Fruit fly (Drosophila melanogaster) whole organism, wandering third instar larva: Measurements from ENCODE around the gene mol.
A peak's percentile ranks its signal among the peaks of the same experiment; 100 is the strongest.

Experiments used
- Abd-B ChIP-seq: fragments of >200 bp; optimal IDR thresholded peaks from 2 replicates; lab custom pipeline; 2017; ENCODE audit warnings: missing biosample characterization, missing genetic modification characterization
- CG32264 ChIP-seq: fragments of 200-800 bp; sonication (Bioruptor generic); optimal IDR thresholded peaks from 2 replicates; lab custom pipeline; 2016; ENCODE audit warnings: missing biosample characterization, missing genetic modification characterization
- CG9705 ChIP-seq: fragments of 200-800 bp; sonication (Bioruptor generic); optimal IDR thresholded peaks from 2 replicates; lab custom pipeline; 2018; ENCODE audit warnings: missing biosample characterization, mild to moderate bottlenecking, missing genetic modification characterization
- CrebA ChIP-seq: fragments of 200-800 bp; sonication (Bioruptor generic); optimal IDR thresholded peaks from 2 replicates; lab custom pipeline; 2016; ENCODE audit warnings: missing biosample characterization, mild to moderate bottlenecking, missing genetic modification characterization, borderline replicate concordance
- Dfd ChIP-seq: fragments of >200 bp; optimal IDR thresholded peaks from 2 replicates; lab custom pipeline; 2017; ENCODE audit warnings: missing biosample characterization, missing genetic modification characterization
- Dif ChIP-seq: fragments of 200-275, 200-300 bp; sonication (Bioruptor generic); optimal IDR thresholded peaks from 2 replicates; lab custom pipeline; 2018; ENCODE audit warnings: missing biosample characterization, missing genetic modification characterization; ENCODE audit not compliant: partially characterized antibody
- Hr78 ChIP-seq: fragments of >200 bp; optimal IDR thresholded peaks from 2 replicates; lab custom pipeline; 2017; ENCODE audit warnings: missing biosample characterization, missing genetic modification characterization
- Hr83 ChIP-seq: fragments of 200-300 bp; sonication (Bioruptor generic); optimal IDR thresholded peaks from 2 replicates; lab custom pipeline; 2016; ENCODE audit warnings: missing biosample characterization, mild to moderate bottlenecking, missing genetic modification characterization, moderate library complexity; ENCODE audit not compliant: poor library complexity, severe bottlenecking
- Jra ChIP-seq: sonication (Bioruptor generic); optimal IDR thresholded peaks from 2 replicates; lab custom pipeline; 2016; ENCODE audit warnings: missing biosample characterization, missing genetic modification characterization
- Mio ChIP-seq: sonication (Bioruptor generic); optimal IDR thresholded peaks from 2 replicates; lab custom pipeline; 2016; ENCODE audit warnings: missing biosample characterization, missing genetic modification characterization
- Myc ChIP-seq: fragments of >200 bp; optimal IDR thresholded peaks from 2 replicates; lab custom pipeline; 2017
- Rel ChIP-seq, 2 experiments: fragments of 200-800 bp; sonication (Bioruptor generic) in 1 of 2; optimal IDR thresholded peaks; 2 replicates in 1 of 2; 3 replicates in 1 of 2; lab custom pipeline; 2016 to 2019; ENCODE audit warnings: mild to moderate bottlenecking in 2 of 2, missing biosample characterization in 2 of 2, missing genetic modification characterization in 2 of 2, moderate library complexity in 1 of 2
- Sp1 ChIP-seq: fragments of 200-800 bp; sonication (Bioruptor generic); optimal IDR thresholded peaks from 3 replicates; lab custom pipeline; 2019; ENCODE audit warnings: missing biosample characterization, mild to moderate bottlenecking, missing genetic modification characterization, moderate library complexity
- Vsx2 ChIP-seq: fragments of 200-300, 225-300 bp; sonication (Bioruptor generic); optimal IDR thresholded peaks from 2 replicates; lab custom pipeline; 2018; ENCODE audit warnings: missing biosample characterization, missing genetic modification characterization; ENCODE audit not compliant: partially characterized antibody
- br ChIP-seq: fragments of 200-800 bp; sonication (Bioruptor generic); optimal IDR thresholded peaks from 2 replicates; lab custom pipeline; 2016; ENCODE audit warnings: missing biosample characterization, missing genetic modification characterization
- brk ChIP-seq: fragments of 200-800 bp; sonication (Bioruptor generic); optimal IDR thresholded peaks from 2 replicates; lab custom pipeline; 2016; ENCODE audit warnings: missing biosample characterization, mild to moderate bottlenecking, missing genetic modification characterization
- dl ChIP-seq, 2 experiments: fragments of 175-275, 200-275 bp in 1 of 2; fragments of 200-275 bp in 1 of 2; sonication (Bioruptor generic); optimal IDR thresholded peaks; lab custom pipeline; 2018; ENCODE audit warnings: mild to moderate bottlenecking in 2 of 2, missing biosample characterization in 2 of 2, missing genetic modification characterization in 2 of 2, moderate library complexity in 2 of 2; ENCODE audit not compliant: partially characterized antibody in 2 of 2, insufficient read depth in 1 of 2
- dmrt93B ChIP-seq: fragments of 200-800 bp; sonication (Bioruptor generic); optimal IDR thresholded peaks from 2 replicates; lab custom pipeline; 2018; ENCODE audit warnings: missing biosample characterization, mild to moderate bottlenecking, missing genetic modification characterization
- dsf ChIP-seq: sonication (Bioruptor generic); optimal IDR thresholded peaks from 2 replicates; lab custom pipeline; 2016; ENCODE audit warnings: missing biosample characterization, missing genetic modification characterization, borderline replicate concordance
- ey ChIP-seq: fragments of 200-800 bp; sonication (Bioruptor generic); optimal IDR thresholded peaks from 2 replicates; lab custom pipeline; 2016; ENCODE audit warnings: missing biosample characterization, missing genetic modification characterization
- foxo ChIP-seq, 2 experiments: fragments of 200-800 bp; sonication (Bioruptor generic); optimal IDR thresholded peaks; 2 replicates in 1 of 2; 3 replicates in 1 of 2; lab custom pipeline; 2016 to 2017; ENCODE audit warnings: missing biosample characterization in 2 of 2, missing genetic modification characterization in 2 of 2
- fru ChIP-seq: fragments of 200-800 bp; sonication (Bioruptor generic); optimal IDR thresholded peaks from 3 replicates; lab custom pipeline; 2016; ENCODE audit warnings: missing biosample characterization, mild to moderate bottlenecking, missing genetic modification characterization
- h ChIP-seq: fragments of 200-800 bp; sonication (Bioruptor generic); optimal IDR thresholded peaks from 3 replicates; lab custom pipeline; 2016; ENCODE audit warnings: missing biosample characterization, mild to moderate bottlenecking, missing genetic modification characterization
- jim ChIP-seq: fragments of 175-275, 200-325 bp; sonication (Bioruptor generic); optimal IDR thresholded peaks from 2 replicates; lab custom pipeline; 2016; ENCODE audit warnings: missing biosample characterization, mild to moderate bottlenecking, missing genetic modification characterization
- lola ChIP-seq: fragments of >200 bp; optimal IDR thresholded peaks from 2 replicates; lab custom pipeline; 2017; ENCODE audit warnings: missing biosample characterization, missing genetic modification characterization
- psq ChIP-seq: fragments of 200-800 bp; sonication (Bioruptor generic); optimal IDR thresholded peaks from 3 replicates; lab custom pipeline; 2017; ENCODE audit warnings: missing biosample characterization, mild to moderate bottlenecking, missing genetic modification characterization, moderate library complexity
- rgr ChIP-seq: fragments of 200-800 bp; sonication (Bioruptor generic); optimal IDR thresholded peaks from 3 replicates; lab custom pipeline; 2016; ENCODE audit warnings: missing biosample characterization, mild to moderate bottlenecking, missing genetic modification characterization
- sage ChIP-seq: fragments of 200-800 bp; sonication (Bioruptor generic); optimal IDR thresholded peaks from 2 replicates; lab custom pipeline; 2016; ENCODE audit warnings: missing biosample characterization, mild to moderate bottlenecking, missing genetic modification characterization
- tai ChIP-seq: sonication (Bioruptor generic); optimal IDR thresholded peaks from 2 replicates; lab custom pipeline; 2016; ENCODE audit warnings: missing biosample characterization, missing genetic modification characterization
- usp ChIP-seq: fragments of >200 bp; optimal IDR thresholded peaks from 2 replicates; lab custom pipeline; 2017; ENCODE audit warnings: missing biosample characterization, missing genetic modification characterization
- woc ChIP-seq: sonication (Bioruptor generic); optimal IDR thresholded peaks from 2 replicates; lab custom pipeline; 2016; ENCODE audit warnings: missing biosample characterization, mild to moderate bottlenecking, missing genetic modification characterization

mol gene

dm6 chr2L:14997370-14997769 is at the start of gene mol:
TSS of gene mol (minus strand) at chr2L:14997559.
- TF ChIP-seq jim (GFP tag; lab: Kevin White, UChicago) (peak; percentile 50), Vsx2 (GFP tag; lab: Kevin White, UChicago) (peak; percentile 14), Sp1 (GFP tag; lab: Kevin White, UChicago) (no peak), CG9705 (no peak), ey (no peak), Dif (GFP tag; lab: Kevin White, UChicago) (peak; percentile 57), dsf (GFP tag; lab: Kevin White, UChicago) (no peak), dl (GFP tag; optimal IDR thresholded peaks at IDR 0.05; lab: Kevin White, UChicago; ENCODE audit: insufficient read depth in 1 of 2, partially characterized antibody in 2 of 2) (peak; percentile 14 to 27), Hr83 (peak; percentile 16)

dm6 chr2L:15043718-15044117 is 46.4 kb upstream of the mol start:
- TF ChIP-seq tai, result no peak
- TF ChIP-seq sage, result no peak
- TF ChIP-seq woc (GFP tag; lab: Kevin White, UChicago), result no peak
- TF ChIP-seq br (GFP tag; lab: Kevin White, UChicago), result no peak
- no peak for TF ChIP-seq Jra (GFP tag; lab: Kevin White, UChicago)
- no peak for TF ChIP-seq Mio
- no peak for TF ChIP-seq brk
- no peak for TF ChIP-seq Abd-B
- no peak for TF ChIP-seq Dif (GFP tag; lab: Kevin White, UChicago)
- no peak for TF ChIP-seq jim (GFP tag; lab: Kevin White, UChicago)
- no peak for TF ChIP-seq Sp1 (GFP tag; lab: Kevin White, UChicago)
- TF ChIP-seq CrebA (GFP tag; lab: Kevin White, UChicago), result no peak
- TF ChIP-seq Vsx2 (GFP tag; lab: Kevin White, UChicago), result no peak
- no peak for TF ChIP-seq fru (GFP tag; lab: Kevin White, UChicago)
- no peak for TF ChIP-seq Dfd (GFP tag; lab: Kevin White, UChicago)
- no peak for TF ChIP-seq foxo (GFP tag; optimal IDR thresholded peaks at IDR 0.05; lab: Kevin White, UChicago)
- TF ChIP-seq dl (GFP tag; optimal IDR thresholded peaks at IDR 0.05; lab: Kevin White, UChicago; ENCODE audit: insufficient read depth in 1 of 2, partially characterized antibody in 2 of 2), result no peak
- TF ChIP-seq CG32264 (GFP tag; lab: Kevin White, UChicago), result no peak

DNA sequence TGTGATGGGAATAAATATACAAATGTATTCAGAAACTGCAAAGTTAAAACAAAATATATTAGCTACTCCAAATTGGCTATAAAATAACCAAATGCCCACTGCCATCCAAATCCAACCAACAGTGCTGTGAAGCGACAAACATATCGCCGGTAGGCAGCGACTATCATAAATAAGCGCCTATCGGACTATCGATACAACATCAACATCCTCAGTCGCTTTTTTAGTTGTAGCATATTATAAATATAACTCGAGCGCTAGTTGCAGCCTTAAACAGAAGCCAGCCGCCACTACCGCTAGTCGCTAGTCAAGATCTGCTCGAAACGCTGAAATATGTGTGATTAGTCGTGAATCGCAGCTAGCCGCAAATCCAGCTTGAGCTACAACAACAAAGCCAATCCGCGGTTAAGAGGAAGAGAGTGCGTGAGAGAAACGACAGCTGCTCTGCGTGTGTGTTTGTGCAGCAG is 42.0 kb upstream of the mol start:
- TF ChIP-seq sage (peak; percentile 25), dsf (GFP tag; lab: Kevin White, UChicago) (peak; percentile 22), dmrt93B (GFP tag; lab: Kevin White, UChicago) (no peak), jim (GFP tag; lab: Kevin White, UChicago) (no peak), psq (peak; percentile 6), brk (no peak), dl (GFP tag; optimal IDR thresholded peaks at IDR 0.05; lab: Kevin White, UChicago; ENCODE audit: insufficient read depth in 1 of 2, partially characterized antibody in 2 of 2) (no peak), usp (GFP tag; lab: Kevin White, UChicago) (no peak), br (GFP tag; lab: Kevin White, UChicago) (peak; percentile 36), Hr78 (GFP tag; lab: Kevin White, UChicago) (no peak), ey (peak; percentile 5), CG9705 (peak; percentile 46), Jra (GFP tag; lab: Kevin White, UChicago) (peak; percentile 22), rgr (GFP tag; lab: Kevin White, UChicago) (no peak), Hr83 (peak; percentile 77), Rel (GFP tag; optimal IDR thresholded peaks at IDR 0.05; lab: Kevin White, UChicago) (no peak), Rel (tag; optimal IDR thresholded peaks at IDR 0.05; lab: Kevin White, UChicago) (no peak), foxo (GFP tag; optimal IDR thresholded peaks at IDR 0.05; lab: Kevin White, UChicago) (no peak), woc (GFP tag; lab: Kevin White, UChicago) (peak; percentile 88), CrebA (GFP tag; lab: Kevin White, UChicago) (no peak), CG32264 (GFP tag; lab: Kevin White, UChicago) (no peak), tai (no peak), h (GFP tag; lab: Kevin White, UChicago) (peak; percentile 48), Abd-B (no peak), Myc (lab: Kevin White, UChicago) (peak; percentile 90), lola (GFP tag; lab: Kevin White, UChicago) (no peak)
